Fruit fly (Drosophila melanogaster): Measurements from ENCODE around the gene sov.
A peak's percentile ranks its signal among the peaks of the same experiment; 100 is the strongest.

The sov gene

dm6 chrX:6794190-6794589 is 38.1 kb downstream of the sov start (continued):
- peak; percentile 81 for TF ChIP-seq CG18619 (GFP tag; optimal IDR thresholded peaks at IDR 0.05)
- peak; percentile 87 for TF ChIP-seq CG2678 (tag; optimal IDR thresholded peaks at IDR 0.05)
- TF ChIP-seq CG1792 (GFP tag; optimal IDR thresholded peaks at IDR 0.05), result peak; percentile 67
- TF ChIP-seq CrebB (tag; optimal IDR thresholded peaks at IDR 0.05), result peak; percentile 76
- no peak for TF ChIP-seq yki (optimal IDR thresholded peaks at IDR 0.05)
- 0 out of 2 replicates have a peak, but pooled peaks have one; percentile 37 for TF ChIP-seq CG8765 (GFP tag; IDR thresholded peaks at IDR 0.05)
- peak; percentile 8 for TF ChIP-seq CG14965 (GFP tag; optimal IDR thresholded peaks at IDR 0.05; ENCODE audit: borderline replicate concordance)
- TF ChIP-seq CG1233 (GFP tag; optimal IDR thresholded peaks at IDR 0.05), result peak; percentile 83
- peak; percentile 62 for TF ChIP-seq Myb (GFP tag; optimal IDR thresholded peaks at IDR 0.05)
- TF ChIP-seq CkIIα-i1 (GFP tag; IDR thresholded peaks at IDR 0.05), result peak; percentile 62
- peak; percentile 3 for TF ChIP-seq pzg (GFP tag; optimal IDR thresholded peaks at IDR 0.05)
- TF ChIP-seq TFAM (GFP tag; optimal IDR thresholded peaks at IDR 0.05), result no peak
- TF ChIP-seq CG15269 (tag; optimal IDR thresholded peaks at IDR 0.05), result peak; percentile 91
- peak; percentile 87 for TF ChIP-seq CG14050 (GFP tag; IDR thresholded peaks at IDR 0.05)
- TF ChIP-seq Awh (GFP tag; IDR thresholded peaks at IDR 0.05), result peak; percentile 82
- TF ChIP-seq ab (GFP tag; optimal IDR thresholded peaks at IDR 0.05), result peak; percentile 79
- TF ChIP-seq cg (GFP tag; optimal IDR thresholded peaks at IDR 0.05), result no peak
- peak; percentile 75 for TF ChIP-seq CG1024 (GFP tag; IDR thresholded peaks at IDR 0.05)
- peak; percentile 78 for TF ChIP-seq schlank (tag; optimal IDR thresholded peaks at IDR 0.05)
- TF ChIP-seq CG3847 (GFP tag; IDR thresholded peaks at IDR 0.05), result peak; percentile 83
- TF ChIP-seq Nf-YB (GFP tag; optimal IDR thresholded peaks at IDR 0.05), result peak; percentile 58
- TF ChIP-seq Xbp1 (GFP tag; optimal IDR thresholded peaks at IDR 0.05), result peak; percentile 86
- peak; percentile 46 for TF ChIP-seq ERR (GFP tag; optimal IDR thresholded peaks at IDR 0.05)
- TF ChIP-seq CG18011 (GFP tag; optimal IDR thresholded peaks at IDR 0.05), result peak; percentile 62
- TF ChIP-seq CG31441 (GFP tag; IDR thresholded peaks at IDR 0.05), result peak; percentile 73
- TF ChIP-seq CG9437 (GFP tag; optimal IDR thresholded peaks at IDR 0.05), result peak; percentile 64
- TF ChIP-seq Poxn (GFP tag; IDR thresholded peaks at IDR 0.05), result no peak
- peak; percentile 61; the same call in 2 of the 3 replicates for TF ChIP-seq jigr1 (GFP tag; IDR thresholded peaks at IDR 0.05)
- TF ChIP-seq bowl (GFP tag; IDR thresholded peaks at IDR 0.05), result peak; percentile 66; the same call in 1 of the 2 replicates
- peak; percentile 56 for TF ChIP-seq Vsx1 (GFP tag; optimal IDR thresholded peaks at IDR 0.05)
- peak; percentile 65 for TF ChIP-seq ewg (GFP tag; optimal IDR thresholded peaks at IDR 0.05)
- peak in 1 of 2 experiments; percentile 69 for TF ChIP-seq bsh (GFP tag; optimal IDR thresholded peaks at IDR 0.05)
- TF ChIP-seq Oli (tag; optimal IDR thresholded peaks at IDR 0.05), result peak; percentile 87
- TF ChIP-seq Blimp-1 (GFP tag; optimal IDR thresholded peaks at IDR 0.05), result peak; percentile 56
- TF ChIP-seq ato (GFP tag; IDR thresholded peaks at IDR 0.05; ENCODE audit: partially characterized antibody), result no peak
- TF ChIP-seq CG2199 (GFP tag; IDR thresholded peaks at IDR 0.05), result peak; percentile 85
- peak; percentile 57 for TF ChIP-seq CG3995 (GFP tag; optimal IDR thresholded peaks at IDR 0.05)
- peak; percentile 62 for TF ChIP-seq MTF-1 (GFP tag; optimal IDR thresholded peaks at IDR 0.05; ENCODE audit: borderline replicate concordance)
- peak; percentile 29 for TF ChIP-seq CG17912 (GFP tag; optimal IDR thresholded peaks at IDR 0.05)
- TF ChIP-seq h (optimal IDR thresholded peaks at IDR 0.05), result no peak
- TF ChIP-seq Tbp (GFP tag; optimal IDR thresholded peaks at IDR 0.05), result no peak
- TF ChIP-seq chm (GFP tag; IDR thresholded peaks at IDR 0.05), result peak; percentile 73; the same call in 1 of the 2 replicates
- TF ChIP-seq usp (GFP tag; optimal IDR thresholded peaks at IDR 0.05), result no peak
- peak; percentile 80 for TF ChIP-seq caup (GFP tag; optimal IDR thresholded peaks at IDR 0.05; ENCODE audit: severe bottlenecking)
- TF ChIP-seq CG13287 (GFP tag; IDR thresholded peaks at IDR 0.05; ENCODE audit: partially characterized antibody), result no peak
- peak; percentile 62 for TF ChIP-seq CG31365 (tag; optimal IDR thresholded peaks at IDR 0.05)
- TF ChIP-seq CG11085 (GFP tag; IDR thresholded peaks at IDR 0.05), result peak; percentile 60
- TF ChIP-seq row (GFP tag; IDR thresholded peaks at IDR 0.05), result peak; percentile 84
- TF ChIP-seq ac (GFP tag; optimal IDR thresholded peaks at IDR 0.05), result peak; percentile 36
- TF ChIP-seq CG34224 (GFP tag; IDR thresholded peaks at IDR 0.05; ENCODE audit: partially characterized antibody), result no peak
- peak; percentile 75 for TF ChIP-seq ATbp (GFP tag; optimal IDR thresholded peaks at IDR 0.05)
